Worm (Caenorhabditis elegans) whole organism, mixed stage, embryonic: Measurements from ENCODE around the gene sop-2.

Experiments used
- M03D4.4 ChIP-seq: sonication (generic microtip); optimal IDR thresholded peaks from 2 replicates; lab custom pipeline; 2017; ENCODE audit warnings: mild to moderate bottlenecking, missing genetic modification characterization, missing compliant biosample characterization
- ceh-43 ChIP-seq: fragments of 200-800 bp; sonication (Bioruptor generic); optimal IDR thresholded peaks from 2 replicates; lab custom pipeline; 2018; ENCODE audit warnings: mild to moderate bottlenecking, missing genetic modification characterization, moderate library complexity, missing compliant biosample characterization
- ces-1 ChIP-seq: fragments of 150-350 bp; optimal IDR thresholded peaks from 2 replicates; lab custom pipeline; 2014; ENCODE audit warnings: missing biosample characterization, missing genetic modification reagents, missing genetic modification characterization
- elt-3 ChIP-seq: fragments of 150-350 bp; optimal IDR thresholded peaks from 2 replicates; lab custom pipeline; 2014; ENCODE audit warnings: missing biosample characterization, missing genetic modification characterization
- lin-13 ChIP-seq: fragments of 150-350 bp; optimal IDR thresholded peaks from 2 replicates; lab custom pipeline; 2014; ENCODE audit warnings: missing biosample characterization, missing genetic modification characterization
- lin-32 ChIP-seq: fragments of 200-800 bp; sonication (Bioruptor generic); optimal IDR thresholded peaks from 2 replicates; lab custom pipeline; 2018; ENCODE audit warnings: mild to moderate bottlenecking, missing genetic modification characterization, missing compliant biosample characterization
- nhr-2 ChIP-seq: fragments of 150-350 bp; optimal IDR thresholded peaks from 2 replicates; lab custom pipeline; 2014; ENCODE audit warnings: missing biosample characterization, missing genetic modification characterization
- nhr-237 ChIP-seq: fragments of 150-350 bp; optimal IDR thresholded peaks from 2 replicates; lab custom pipeline; 2014; ENCODE audit warnings: missing biosample characterization, missing genetic modification characterization
- nhr-76 ChIP-seq: sonication (generic microtip); optimal IDR thresholded peaks from 2 replicates; lab custom pipeline; 2017; ENCODE audit warnings: missing biosample characterization, missing genetic modification characterization
- pha-4 ChIP-seq: fragments of 150-350 bp; optimal IDR thresholded peaks from 2 replicates; lab custom pipeline; 2018; ENCODE audit warnings: missing biosample characterization, missing genetic modification reagents, missing genetic modification characterization
- snpc-4 ChIP-seq: fragments of 150-350 bp; optimal IDR thresholded peaks from 2 replicates; lab custom pipeline; 2014; ENCODE audit warnings: missing biosample characterization, missing genetic modification characterization
- tbx-8 ChIP-seq: fragments of 200-800 bp; sonication (Bioruptor generic); optimal IDR thresholded peaks from 2 replicates; lab custom pipeline; 2018; ENCODE audit warnings: mild to moderate bottlenecking, missing genetic modification characterization, moderate library complexity, missing compliant biosample characterization
- unc-62 ChIP-seq: fragments of 150-350 bp; optimal IDR thresholded peaks from 2 replicates; lab custom pipeline; 2014; ENCODE audit warnings: missing biosample characterization, missing genetic modification reagents, missing genetic modification characterization

DNA sequence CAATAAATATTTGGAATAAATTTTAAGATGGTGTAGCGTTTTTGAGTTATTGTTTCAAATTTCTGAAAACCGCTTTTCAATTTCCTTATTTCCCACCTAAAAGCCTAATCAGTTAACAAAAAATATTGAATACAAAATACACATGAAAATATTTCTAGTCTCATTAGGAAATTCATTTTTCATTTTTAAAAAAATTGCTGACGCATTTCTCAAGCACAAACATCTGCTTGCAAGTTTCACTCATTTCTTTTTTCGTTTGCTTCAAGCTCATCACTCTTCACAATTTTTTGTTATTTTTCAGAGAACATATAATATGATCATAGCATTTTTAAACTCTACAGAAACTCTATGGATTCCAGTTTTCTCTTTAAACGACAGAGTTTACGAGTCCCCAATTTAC lies 48.2 kb downstream of the sop-2 start, which contains the start of gene sre-41:
- TF ChIP-seq nhr-76 (tag; lab: Kevin White, UChicago), result no peak
- no peak for TF ChIP-seq M03D4.4
- TF ChIP-seq elt-3 (tag; lab: Kevin White, UChicago), result no peak
- no peak for TF ChIP-seq nhr-237 (tag; lab: Kevin White, UChicago)
- TF ChIP-seq pha-4 (tag; lab: Kevin White, UChicago), result no peak
- TF ChIP-seq unc-62 (GFP tag; lab: Kevin White, UChicago), result no peak
- no peak for TF ChIP-seq snpc-4 (tag; lab: Kevin White, UChicago)
- TF ChIP-seq lin-13 (tag; lab: Kevin White, UChicago), result no peak
- no peak for TF ChIP-seq ceh-43 (GFP tag; lab: Kevin White, UChicago)
- TF ChIP-seq nhr-2 (tag; lab: Kevin White, UChicago), result no peak
- TF ChIP-seq ces-1 (GFP tag; lab: Kevin White, UChicago), result no peak
- no peak for TF ChIP-seq tbx-8 (GFP tag; lab: Kevin White, UChicago)
- TF ChIP-seq lin-32 (GFP tag; lab: Kevin White, UChicago), result no peak
